Worm (Caenorhabditis elegans) whole organism, midembryonic: ENCODE measurements around the gene W09C2.9.

Source experiments
- flt-1 ChIP-seq: fragments of 200-800 bp; sonication (Bioruptor generic); IDR thresholded peaks from 2 replicates; pipeline ENCODE4 v1.3.6; 2022; ENCODE audit warnings: missing genetic modification characterization, missing compliant biosample characterization
- klf-2 ChIP-seq: fragments of 200-800 bp; sonication (Bioruptor generic); conservative IDR thresholded peaks from 2 replicates; pipeline ENCODE4 v1.3.6; 2022; ENCODE audit warnings: missing genetic modification reagents, missing genetic modification characterization, missing compliant biosample characterization
- ref-1 ChIP-seq: fragments of 200-800 bp; sonication (Bioruptor generic); conservative IDR thresholded peaks from 2 replicates; pipeline ENCODE4 v1.3.6; 2022; ENCODE audit warnings: missing genetic modification reagents, missing genetic modification characterization, missing compliant biosample characterization

DNA sequence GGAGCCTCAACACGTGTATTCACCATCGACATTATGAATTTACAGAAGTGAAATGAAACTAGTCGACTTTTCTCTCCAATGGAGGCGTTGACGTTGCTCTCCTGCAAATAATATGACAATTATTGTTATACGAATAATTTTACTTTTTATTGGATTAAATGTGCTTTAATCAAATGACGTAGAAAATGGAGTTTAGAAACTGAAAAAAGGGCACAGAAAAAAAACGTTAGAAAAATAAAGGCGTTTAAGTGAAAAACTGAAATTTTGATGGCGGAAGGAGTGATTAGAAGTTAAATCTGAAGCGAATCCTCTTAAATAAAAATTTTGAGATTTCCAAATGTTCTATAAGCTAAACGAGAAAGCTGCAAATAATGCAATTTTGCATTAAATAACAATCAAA is 43.1 kb downstream of the W09C2.9 start, which contains the start of gene npr-2:
- TF ChIP-seq flt-1 (GFP tag; lab: Robert Waterston, UW), result no peak
- no peak for TF ChIP-seq ref-1 (GFP tag; lab: Robert Waterston, UW)
- no peak for TF ChIP-seq klf-2 (GFP tag; lab: Robert Waterston, UW)
